Fruit fly (Drosophila melanogaster) whole organism, embryonic: Measurements from ENCODE around the gene Bet5.

Experiments
- ATbp ChIP-seq: fragments of 200-800 bp; sonication (Bioruptor generic); optimal IDR thresholded peaks from 2 replicates; lab custom pipeline; 2017; ENCODE audit warnings: missing biosample characterization, mild to moderate bottlenecking, missing genetic modification characterization, missing genetic modification reagents
- Atf3 ChIP-seq: fragments of 200-800 bp; sonication (Bioruptor generic); optimal IDR thresholded peaks from 3 replicates; lab custom pipeline; 2016; ENCODE audit warnings: missing biosample characterization, missing genetic modification characterization
- BtbVII ChIP-seq: fragments of 200-800 bp; sonication (Bioruptor generic); optimal IDR thresholded peaks from 3 replicates; lab custom pipeline; 2017; ENCODE audit warnings: missing biosample characterization, mild to moderate bottlenecking, missing genetic modification characterization
- CG10209 ChIP-seq: fragments of 200-800 bp; sonication (Bioruptor generic); optimal IDR thresholded peaks from 3 replicates; lab custom pipeline; 2017; ENCODE audit warnings: missing biosample characterization, mild to moderate bottlenecking, missing genetic modification characterization, missing genetic modification reagents
- CG12071 ChIP-seq: fragments of 200-800 bp; sonication (Bioruptor generic); optimal IDR thresholded peaks from 3 replicates; lab custom pipeline; 2018; ENCODE audit warnings: missing biosample characterization, mild to moderate bottlenecking, missing genetic modification characterization
- CG1233 ChIP-seq: fragments of 200-800 bp; sonication (Bioruptor generic); optimal IDR thresholded peaks from 4 replicates; lab custom pipeline; 2018; ENCODE audit warnings: missing biosample characterization, mild to moderate bottlenecking, missing genetic modification characterization
- CG13296 ChIP-seq: fragments of 200-800 bp; sonication (Bioruptor generic); optimal IDR thresholded peaks from 3 replicates; lab custom pipeline; 2018; ENCODE audit warnings: missing biosample characterization, mild to moderate bottlenecking, missing genetic modification characterization
- CG14014 ChIP-seq: fragments of 200-800 bp; sonication (Bioruptor generic); IDR thresholded peaks from 2 replicates; pipeline ENCODE4 v1.3.6; 2022; ENCODE audit warnings: missing biosample characterization, missing genetic modification characterization
- CG14667 ChIP-seq: fragments of 200-800 bp; sonication (Bioruptor generic); IDR thresholded peaks from 2 replicates; pipeline ENCODE4 v1.3.6; 2022; ENCODE audit warnings: missing biosample characterization, missing genetic modification characterization
- CG15514 ChIP-seq: fragments of 200-800 bp; sonication (Bioruptor generic); optimal IDR thresholded peaks from 3 replicates; lab custom pipeline; 2017; ENCODE audit warnings: missing biosample characterization, missing genetic modification characterization, mild to moderate bottlenecking, moderate library complexity, missing genetic modification reagents
- CG17385 ChIP-seq: fragments of 200-800 bp; sonication (Bioruptor generic); optimal IDR thresholded peaks from 3 replicates; lab custom pipeline; 2018; ENCODE audit warnings: missing biosample characterization, mild to moderate bottlenecking, missing genetic modification characterization
- CG18619 ChIP-seq: fragments of 200-800 bp; sonication (Bioruptor generic); optimal IDR thresholded peaks from 3 replicates; lab custom pipeline; 2017; ENCODE audit warnings: missing biosample characterization, mild to moderate bottlenecking, missing genetic modification characterization
- CG2120 ChIP-seq: fragments of 200-800 bp; sonication (Bioruptor generic); optimal IDR thresholded peaks from 3 replicates; lab custom pipeline; 2016; ENCODE audit warnings: missing biosample characterization, missing genetic modification characterization
- CG2678 ChIP-seq: fragments of 200-800 bp; sonication (Bioruptor generic); optimal IDR thresholded peaks from 3 replicates; lab custom pipeline; 2019; ENCODE audit warnings: missing biosample characterization, mild to moderate bottlenecking, missing genetic modification characterization, moderate library complexity
- CG4730 ChIP-seq: fragments of 200-800 bp; sonication (Bioruptor generic); IDR thresholded peaks from 2 replicates; pipeline ENCODE4 v1.3.6; 2022; ENCODE audit warnings: missing biosample characterization, missing genetic modification characterization
- CG6683 ChIP-seq: fragments of 200-800 bp; sonication (Bioruptor generic); optimal IDR thresholded peaks from 2 replicates; lab custom pipeline; 2017; ENCODE audit warnings: missing biosample characterization, mild to moderate bottlenecking, missing genetic modification characterization, missing genetic modification reagents
- CG6854 ChIP-seq: fragments of 200-800 bp; sonication (Bioruptor generic); optimal IDR thresholded peaks from 3 replicates; lab custom pipeline; 2017; ENCODE audit warnings: missing biosample characterization, mild to moderate bottlenecking, missing genetic modification characterization
- CG9437 ChIP-seq: fragments of 200-800 bp; sonication (Bioruptor generic); optimal IDR thresholded peaks from 2 replicates; lab custom pipeline; 2018; ENCODE audit warnings: missing biosample characterization, mild to moderate bottlenecking, missing genetic modification characterization
- E2f1 ChIP-seq: fragments of 200-800 bp; sonication (Bioruptor generic); IDR thresholded peaks from 2 replicates; pipeline ENCODE4 v1.3.6; 2022; ENCODE audit warnings: missing biosample characterization, missing genetic modification characterization
- E2f2 ChIP-seq: fragments of 200-800 bp; sonication (Bioruptor generic); IDR thresholded peaks from 2 replicates; pipeline ENCODE4 v1.3.6; 2022; ENCODE audit warnings: missing biosample characterization, missing genetic modification characterization
- Fer1 ChIP-seq: fragments of 200-800 bp; sonication (Bioruptor generic); optimal IDR thresholded peaks from 2 replicates; lab custom pipeline; 2017; ENCODE audit warnings: missing biosample characterization, mild to moderate bottlenecking, missing genetic modification characterization
- Fer2 ChIP-seq: fragments of 200-800 bp; sonication (Bioruptor generic); optimal IDR thresholded peaks from 2 replicates; lab custom pipeline; 2018; ENCODE audit warnings: missing biosample characterization, mild to moderate bottlenecking, missing genetic modification characterization, moderate library complexity
- Fer3 ChIP-seq: fragments of 200-800 bp; sonication (Bioruptor generic); optimal IDR thresholded peaks from 2 replicates; lab custom pipeline; 2018; ENCODE audit warnings: missing biosample characterization, mild to moderate bottlenecking, missing genetic modification characterization, moderate library complexity
- Gug ChIP-seq: fragments of 200-800 bp; sonication (Bioruptor generic); IDR thresholded peaks from 4 replicates; pipeline ENCODE4 v1.3.6; 2022; ENCODE audit warnings: missing biosample characterization, missing genetic modification characterization
- HHEX ChIP-seq: fragments of 200-800 bp; sonication (Bioruptor generic); optimal IDR thresholded peaks from 3 replicates; lab custom pipeline; 2017; ENCODE audit warnings: missing biosample characterization, mild to moderate bottlenecking, missing genetic modification characterization, missing genetic modification reagents
- Hey ChIP-seq: fragments of 200-800 bp; sonication (Bioruptor generic); optimal IDR thresholded peaks from 3 replicates; lab custom pipeline; 2018; ENCODE audit warnings: missing biosample characterization, mild to moderate bottlenecking, missing genetic modification characterization
- HmgZ ChIP-seq: fragments of 200-800 bp; sonication (Bioruptor generic); optimal IDR thresholded peaks from 2 replicates; lab custom pipeline; 2018; ENCODE audit warnings: missing biosample characterization, mild to moderate bottlenecking, missing genetic modification characterization
- Hr51 ChIP-seq, 2 experiments: fragments of 200-800 bp; sonication (Bioruptor generic); optimal IDR thresholded peaks; 2 replicates in 1 of 2; 3 replicates in 1 of 2; lab custom pipeline; 2016 to 2018; ENCODE audit warnings: missing biosample characterization in 2 of 2, missing genetic modification characterization in 2 of 2, mild to moderate bottlenecking in 1 of 2, moderate library complexity in 1 of 2
- Meics ChIP-seq: fragments of 200-800 bp; sonication (Bioruptor generic); optimal IDR thresholded peaks from 2 replicates; lab custom pipeline; 2017; ENCODE audit warnings: missing biosample characterization, mild to moderate bottlenecking, missing genetic modification characterization
- Myb ChIP-seq: fragments of 200-800 bp; sonication (Bioruptor generic); optimal IDR thresholded peaks from 2 replicates; lab custom pipeline; 2016; ENCODE audit warnings: missing biosample characterization, missing genetic modification characterization
- PHDP ChIP-seq: fragments of 200-800 bp; sonication (Bioruptor generic); optimal IDR thresholded peaks from 3 replicates; lab custom pipeline; 2018; ENCODE audit warnings: missing biosample characterization, mild to moderate bottlenecking, missing genetic modification characterization, moderate library complexity
- Usf ChIP-seq: fragments of 200-800 bp; sonication (Bioruptor generic); optimal IDR thresholded peaks from 2 replicates; lab custom pipeline; 2017; ENCODE audit warnings: missing genotype, missing biosample characterization, missing genetic modification characterization
- Vsx1 ChIP-seq: fragments of 200-800 bp; sonication (Bioruptor generic); optimal IDR thresholded peaks from 2 replicates; lab custom pipeline; 2017; ENCODE audit warnings: missing biosample characterization, mild to moderate bottlenecking, missing genetic modification characterization, missing genetic modification reagents
- Xrp1 ChIP-seq: fragments of 200-800 bp; sonication (Bioruptor generic); IDR thresholded peaks from 2 replicates; pipeline ENCODE4 v1.3.6; 2022; ENCODE audit warnings: missing biosample characterization, missing genetic modification characterization
- ara ChIP-seq: fragments of 200-800 bp; sonication (Bioruptor generic); IDR thresholded peaks from 2 replicates; pipeline ENCODE4 v1.3.6; 2022; ENCODE audit warnings: missing biosample characterization, missing genetic modification characterization
- cad ChIP-seq: fragments of >200 bp; optimal IDR thresholded peaks from 2 replicates; lab custom pipeline; 2017; ENCODE audit warnings: missing biosample characterization, missing genetic modification characterization
- caup ChIP-seq: fragments of 200-800 bp; sonication (Bioruptor generic); optimal IDR thresholded peaks from 3 replicates; lab custom pipeline; 2017; ENCODE audit warnings: missing biosample characterization, mild to moderate bottlenecking, missing genetic modification characterization, moderate library complexity; ENCODE audit not compliant: severe bottlenecking
- corto ChIP-seq: fragments of 200-800 bp; sonication (Bioruptor generic); optimal IDR thresholded peaks from 2 replicates; lab custom pipeline; 2016; ENCODE audit warnings: missing biosample characterization, mild to moderate bottlenecking, missing genetic modification characterization, moderate library complexity
- cwo ChIP-seq: fragments of 200-800 bp; sonication (Bioruptor generic); optimal IDR thresholded peaks from 3 replicates; lab custom pipeline; 2017; ENCODE audit warnings: missing biosample characterization, missing genetic modification characterization, mild to moderate bottlenecking, moderate library complexity, missing genetic modification reagents
- ken ChIP-seq: fragments of 200-800 bp; sonication (Bioruptor generic); IDR thresholded peaks from 3 replicates; pipeline ENCODE4 v1.3.6; 2022; ENCODE audit warnings: missing biosample characterization, missing genetic modification characterization
- lilli ChIP-seq: fragments of 200-800 bp; sonication (Bioruptor generic); optimal IDR thresholded peaks from 3 replicates; lab custom pipeline; 2016; ENCODE audit warnings: missing biosample characterization, missing genetic modification characterization
- nau ChIP-seq: fragments of 200-800 bp; sonication (Bioruptor generic); optimal IDR thresholded peaks from 3 replicates; lab custom pipeline; 2017; ENCODE audit warnings: missing biosample characterization, mild to moderate bottlenecking, missing genetic modification characterization, missing genetic modification reagents
- nmo ChIP-seq: fragments of 200-800 bp; sonication (Bioruptor generic); optimal IDR thresholded peaks from 2 replicates; lab custom pipeline; 2018; ENCODE audit warnings: missing biosample characterization, mild to moderate bottlenecking, missing genetic modification characterization, moderate library complexity
- phol ChIP-seq: fragments of 200-800 bp; sonication (Bioruptor generic); optimal IDR thresholded peaks from 3 replicates; lab custom pipeline; 2018; ENCODE audit warnings: missing biosample characterization, mild to moderate bottlenecking, missing genetic modification characterization, moderate library complexity
- prd ChIP-seq, 3 experiments: fragments of >200 bp in 2 of 3; fragments of 200-800 bp in 1 of 3; sonication (Bioruptor generic) in 1 of 3; optimal IDR thresholded peaks in 2 of 3; IDR thresholded peaks in 1 of 3; 2 replicates in 2 of 3; 3 replicates in 1 of 3; pipeline versions ENCODE4 v1.3.6 to Lab custom; 2017 to 2022; ENCODE audit warnings: missing biosample characterization in 1 of 3, missing genetic modification characterization in 1 of 3
- psq ChIP-seq: fragments of 200-800 bp; sonication (Bioruptor generic); optimal IDR thresholded peaks from 2 replicates; lab custom pipeline; 2017; ENCODE audit warnings: missing biosample characterization, missing genetic modification characterization
- ranshi ChIP-seq: fragments of 200-800 bp; sonication (Bioruptor generic); IDR thresholded peaks from 2 replicates; pipeline ENCODE4 v1.3.6; 2022; ENCODE audit warnings: missing biosample characterization, missing genetic modification characterization
- so ChIP-seq: fragments of 200-800 bp; sonication (Bioruptor generic); IDR thresholded peaks from 3 replicates; pipeline ENCODE4 v1.3.6; 2022; ENCODE audit warnings: missing biosample characterization, missing genetic modification characterization
- wdn ChIP-seq: fragments of 200-800 bp; sonication (Bioruptor generic); IDR thresholded peaks from 2 replicates; pipeline ENCODE4 v1.3.6; 2022; ENCODE audit warnings: missing biosample characterization, missing genetic modification characterization

Gene Bet5

DNA sequence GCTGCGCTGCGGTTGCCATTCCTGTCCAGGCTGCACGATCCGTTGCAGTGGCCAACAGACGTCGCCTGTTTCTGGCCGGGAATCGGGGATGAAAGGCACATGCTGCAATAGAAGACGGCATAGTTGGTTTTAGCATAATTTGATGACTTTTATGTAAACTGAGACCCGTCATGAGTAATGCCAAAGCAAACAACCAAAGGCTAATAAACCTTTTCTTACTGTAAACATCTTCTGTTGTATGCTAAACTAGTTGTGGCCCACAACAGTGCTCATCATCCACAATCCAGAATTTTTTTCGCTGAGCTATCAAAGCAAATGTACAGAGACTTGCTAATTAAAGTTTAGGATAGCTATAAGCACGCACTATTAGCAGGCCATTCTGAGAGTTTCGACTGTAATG lies 18.8 kb downstream of the Bet5 start (continued):
- peak; percentile 26 for TF ChIP-seq caup (GFP tag; lab: Kevin White, UChicago)
- no peak for TF ChIP-seq E2f1 (GFP tag; lab: Robert Waterston, UW)
- 0 out of 2 replicates have a peak, but pooled peaks have one; percentile 10 for TF ChIP-seq ranshi (GFP tag; lab: Robert Waterston, UW)
- TF ChIP-seq CG12071: peak; percentile 43
- 0 out of 3 replicates have a peak, but pooled peaks have one; percentile 18 for TF ChIP-seq so (GFP tag; lab: Robert Waterston, UW)
- TF ChIP-seq CG4730 (GFP tag; lab: Robert Waterston, UW): no peak
- 0 out of 2 replicates have a peak, but pooled peaks have one; percentile 17 for TF ChIP-seq Xrp1 (GFP tag; lab: Robert Waterston, UW)
- peak; percentile 52 for TF ChIP-seq PHDP
- 0 out of 2 replicates have a peak, but pooled peaks have one; percentile 17 for TF ChIP-seq wdn
- no peak for TF ChIP-seq nau (GFP tag; lab: Kevin White, UChicago)
- peak; percentile 32 for TF ChIP-seq Hey
- peak; percentile 51 for TF ChIP-seq Fer1 (GFP tag; lab: Kevin White, UChicago)
- TF ChIP-seq ATbp: peak; percentile 46
- TF ChIP-seq Gug (GFP tag; lab: Robert Waterston, UW): no peak
- TF ChIP-seq CG9437 (GFP tag; lab: Kevin White, UChicago): no peak
- no peak for TF ChIP-seq ken
- no peak for TF ChIP-seq lilli (GFP tag; lab: Kevin White, UChicago)
- TF ChIP-seq CG13296 (GFP tag; lab: Kevin White, UChicago): peak; percentile 64
- TF ChIP-seq nmo (GFP tag; lab: Kevin White, UChicago): no peak
- no peak for TF ChIP-seq corto (GFP tag; lab: Kevin White, UChicago)
- TF ChIP-seq Fer2 (tag; lab: Kevin White, UChicago): peak; percentile 0
- no peak for TF ChIP-seq CG17385 (GFP tag; lab: Kevin White, UChicago)
- TF ChIP-seq HmgZ: peak; percentile 45
- TF ChIP-seq CG14667 (GFP tag; lab: Robert Waterston, UW): no peak
- peak; percentile 33; the same call in 1 of the 2 replicates for TF ChIP-seq CG14014
- peak; percentile 38 for TF ChIP-seq cwo
- no peak for TF ChIP-seq Atf3
- no peak for TF ChIP-seq cad (GFP tag; lab: Kevin White, UChicago)
- peak; percentile 67 for TF ChIP-seq CG2678 (tag; lab: Kevin White, UChicago)
- no peak for TF ChIP-seq psq (GFP tag; lab: Kevin White, UChicago)
- TF ChIP-seq CG10209 (GFP tag; lab: Kevin White, UChicago): peak; percentile 23
- TF ChIP-seq phol: no peak
- TF ChIP-seq CG1233 (GFP tag; lab: Kevin White, UChicago): peak; percentile 24
- peak; percentile 47 for TF ChIP-seq CG18619 (GFP tag; lab: Kevin White, UChicago)
- TF ChIP-seq CG15514: peak; percentile 48
- TF ChIP-seq Fer3 (tag; lab: Kevin White, UChicago): peak; percentile 38
- no peak for TF ChIP-seq Usf (GFP tag; lab: Kevin White, UChicago)
- TF ChIP-seq ara (GFP tag; lab: Robert Waterston, UW): no peak
- TF ChIP-seq Myb: no peak
- TF ChIP-seq HHEX (GFP tag; lab: Kevin White, UChicago): peak; percentile 30
- 0 out of 2 replicates have a peak, but pooled peaks have one; percentile 14 for TF ChIP-seq E2f2 (GFP tag; lab: Robert Waterston, UW)
- peak; percentile 21 for TF ChIP-seq CG6854 (GFP tag; lab: Kevin White, UChicago)
- peak; percentile 27 for TF ChIP-seq Vsx1
- TF ChIP-seq BtbVII (GFP tag; lab: Kevin White, UChicago): peak; percentile 20
- peak; percentile 15 for TF ChIP-seq CG6683 (GFP tag; lab: Kevin White, UChicago)
- TF ChIP-seq Hr51 (GFP tag; optimal IDR thresholded peaks at IDR 0.05; lab: Kevin White, UChicago): no peak
- TF ChIP-seq CG2120 (GFP tag; lab: Kevin White, UChicago): peak; percentile 54
- no peak for TF ChIP-seq prd (optimal IDR thresholded peaks at IDR 0.05; lab: Kevin White, UChicago)
- no peak for TF ChIP-seq prd (GFP tag; IDR thresholded peaks at IDR 0.05; lab: Robert Waterston, UW)
- TF ChIP-seq Meics (GFP tag; lab: Kevin White, UChicago): peak; percentile 47
